Worm (Caenorhabditis elegans) whole organism, L1 larva: ENCODE measurements around the gene F28C6.5.
A peak's percentile ranks its signal among the peaks of the same experiment; 100 is the strongest.

Experiments
- C04F5.9 ChIP-seq: sonication (generic microtip); optimal IDR thresholded peaks from 2 replicates; lab custom pipeline; 2016; ENCODE audit warnings: missing genetic modification characterization, missing compliant biosample characterization
- C16A3.4 ChIP-seq: fragments of 150-350 bp; optimal IDR thresholded peaks from 2 replicates; lab custom pipeline; 2014; ENCODE audit warnings: missing biosample characterization, missing genetic modification characterization
- F16B12.6 ChIP-seq: fragments of 150-350 bp; optimal IDR thresholded peaks from 2 replicates; lab custom pipeline; 2014; ENCODE audit warnings: missing biosample characterization, missing genetic modification characterization
- alr-1 ChIP-seq: fragments of 200-800 bp; sonication (Bioruptor generic); optimal IDR thresholded peaks from 2 replicates; lab custom pipeline; 2018; ENCODE audit warnings: borderline replicate concordance, mild to moderate bottlenecking, missing genetic modification characterization, missing compliant biosample characterization
- blmp-1 ChIP-seq: fragments of 150-350 bp; optimal IDR thresholded peaks from 2 replicates; lab custom pipeline; 2014; ENCODE audit warnings: missing biosample characterization, missing genetic modification characterization
- ceh-63 ChIP-seq: fragments of 200-800 bp; sonication (Bioruptor generic); optimal IDR thresholded peaks from 2 replicates; lab custom pipeline; 2018; ENCODE audit warnings: mild to moderate bottlenecking, missing genetic modification characterization, missing compliant biosample characterization
- ceh-8 ChIP-seq: fragments of 200-800 bp; sonication (Bioruptor generic); optimal IDR thresholded peaks from 2 replicates; lab custom pipeline; 2018; ENCODE audit warnings: mild to moderate bottlenecking, missing genetic modification characterization, moderate library complexity, missing compliant biosample characterization
- ceh-82 ChIP-seq, 3 experiments: fragments of 150-350 bp in 1 of 3; sonication (generic microtip) in 2 of 3; optimal IDR thresholded peaks; 2 replicates each; lab custom pipeline; 2014 to 2017; ENCODE audit warnings: missing biosample characterization in 3 of 3, missing genetic modification characterization in 3 of 3
- ceh-88 ChIP-seq: fragments of 200-800 bp; sonication (Bioruptor generic); IDR thresholded peaks from 2 replicates; pipeline ENCODE4 v1.3.6; 2022; ENCODE audit warnings: missing genetic modification characterization, missing compliant biosample characterization
- dsc-1 ChIP-seq: sonication (generic microtip); optimal IDR thresholded peaks from 2 replicates; lab custom pipeline; 2016; ENCODE audit warnings: mild to moderate bottlenecking, missing genetic modification characterization, missing compliant biosample characterization
- efl-1 ChIP-seq, 4 experiments: fragments of 150-350 bp; optimal IDR thresholded peaks in 3 of 4; peaks in 1 of 4; 1 replicate in 1 of 4; 2 replicates in 3 of 4; lab custom pipeline; 2014; ENCODE audit warnings: missing biosample characterization in 2 of 4, missing genetic modification characterization in 2 of 4, missing genetic modification reagents in 2 of 4
- efl-3 ChIP-seq: fragments of 200-800 bp; sonication (Bioruptor generic); optimal IDR thresholded peaks from 2 replicates; lab custom pipeline; 2018; ENCODE audit warnings: mild to moderate bottlenecking, missing genetic modification characterization, missing compliant biosample characterization
- egl-13 ChIP-seq: sonication (generic microtip); optimal IDR thresholded peaks from 2 replicates; lab custom pipeline; 2016; ENCODE audit warnings: missing genotype, missing genetic modification reagents, missing genetic modification characterization, missing compliant biosample characterization
- egl-27 ChIP-seq, 2 experiments: fragments of 150-350 bp in 1 of 2; sonication (generic microtip); optimal IDR thresholded peaks; 3 replicates each; lab custom pipeline; 2017 to 2018; ENCODE audit warnings: missing biosample characterization in 2 of 2, missing genetic modification characterization in 2 of 2, missing genetic modification reagents in 2 of 2
- elt-2 ChIP-seq: sonication (generic microtip); optimal IDR thresholded peaks from 2 replicates; lab custom pipeline; 2016; ENCODE audit warnings: missing genetic modification characterization, mild to moderate bottlenecking, inconsistent platforms, missing compliant biosample characterization, missing genetic modification reagents
- fkh-10 ChIP-seq: sonication (generic microtip); optimal IDR thresholded peaks from 2 replicates; lab custom pipeline; 2017; ENCODE audit warnings: missing biosample characterization, missing genetic modification reagents, missing genetic modification characterization
- fkh-8 ChIP-seq: sonication (generic microtip); optimal IDR thresholded peaks from 2 replicates; lab custom pipeline; 2016; ENCODE audit warnings: mild to moderate bottlenecking, missing genetic modification characterization, missing compliant biosample characterization
- hlh-17 ChIP-seq: fragments of 200-800 bp; sonication (Bioruptor generic); optimal IDR thresholded peaks from 2 replicates; lab custom pipeline; 2018; ENCODE audit warnings: missing genetic modification characterization, mild to moderate bottlenecking, missing compliant biosample characterization, moderate library complexity, borderline replicate concordance
- irx-1 ChIP-seq: sonication (generic microtip); optimal IDR thresholded peaks from 2 replicates; lab custom pipeline; 2016; ENCODE audit warnings: missing genetic modification characterization, missing compliant biosample characterization
- jun-1 ChIP-seq: fragments of 150-350 bp; optimal IDR thresholded peaks from 2 replicates; lab custom pipeline; 2014; ENCODE audit warnings: missing biosample characterization, missing genetic modification reagents, missing genetic modification characterization
- lin-13 ChIP-seq: fragments of 150-350 bp; optimal IDR thresholded peaks from 2 replicates; lab custom pipeline; 2014; ENCODE audit warnings: missing biosample characterization, missing genetic modification reagents, missing genetic modification characterization
- lin-15B ChIP-seq: fragments of 150-350 bp; sonication (generic microtip); optimal IDR thresholded peaks from 3 replicates; lab custom pipeline; 2014; ENCODE audit warnings: missing biosample characterization, missing genetic modification characterization
- lin-35 ChIP-seq, 2 experiments: fragments of 150-350 bp; optimal IDR thresholded peaks; 2 replicates each; lab custom pipeline; 2014; ENCODE audit warnings: missing biosample characterization in 2 of 2, missing genetic modification characterization in 2 of 2, missing genetic modification reagents in 2 of 2
- lin-39 ChIP-seq: fragments of 150-350 bp; optimal IDR thresholded peaks from 2 replicates; lab custom pipeline; 2014; ENCODE audit warnings: missing biosample characterization, missing genetic modification reagents, missing genetic modification characterization
- lir-3 ChIP-seq: sonication (generic microtip); optimal IDR thresholded peaks from 2 replicates; lab custom pipeline; 2016; ENCODE audit warnings: mild to moderate bottlenecking, missing genetic modification characterization, moderate library complexity, missing compliant biosample characterization; ENCODE audit not compliant: poor library complexity
- mab-9 ChIP-seq: fragments of 200-800 bp; sonication (Bioruptor generic); IDR thresholded peaks from 2 replicates; pipeline ENCODE4 v1.3.6; 2022; ENCODE audit warnings: missing genetic modification reagents, missing genetic modification characterization, missing compliant biosample characterization
- mdl-1 ChIP-seq, 2 experiments: fragments of 150-350 bp; optimal IDR thresholded peaks; 2 replicates each; lab custom pipeline; 2014 to 2017; ENCODE audit warnings: missing biosample characterization in 2 of 2, missing genetic modification characterization in 2 of 2, inconsistent platforms in 1 of 2
- mef-2 ChIP-seq: fragments of 150-350 bp; optimal IDR thresholded peaks from 2 replicates; lab custom pipeline; 2014; ENCODE audit warnings: missing biosample characterization, missing genetic modification characterization
- mep-1 ChIP-seq: fragments of 150-350 bp; optimal IDR thresholded peaks from 2 replicates; lab custom pipeline; 2014; ENCODE audit warnings: missing biosample characterization, missing genetic modification characterization
- nhr-12 ChIP-seq: sonication (generic microtip); optimal IDR thresholded peaks from 2 replicates; lab custom pipeline; 2017; ENCODE audit warnings: missing biosample characterization, missing genetic modification characterization
- nhr-47 ChIP-seq: sonication (generic microtip); optimal IDR thresholded peaks from 2 replicates; lab custom pipeline; 2016; ENCODE audit warnings: mild to moderate bottlenecking, missing genetic modification characterization, moderate library complexity, missing compliant biosample characterization
- nhr-71 ChIP-seq: sonication (generic microtip); optimal IDR thresholded peaks from 2 replicates; lab custom pipeline; 2016; ENCODE audit warnings: mild to moderate bottlenecking, missing genetic modification characterization, moderate library complexity, missing compliant biosample characterization
- nhr-76 ChIP-seq: sonication (generic microtip); optimal IDR thresholded peaks from 2 replicates; lab custom pipeline; 2017; ENCODE audit warnings: missing biosample characterization, missing genetic modification characterization
- nhr-77 ChIP-seq: fragments of 150-350 bp; optimal IDR thresholded peaks from 2 replicates; lab custom pipeline; 2014; ENCODE audit warnings: missing biosample characterization, missing genetic modification characterization
- nhr-84 ChIP-seq: sonication (generic microtip); optimal IDR thresholded peaks from 2 replicates; lab custom pipeline; 2017; ENCODE audit warnings: missing biosample characterization, missing genetic modification characterization
- nhr-85 ChIP-seq: sonication (generic microtip); peaks from one replicate; lab custom pipeline; 2016; ENCODE audit warnings: missing genetic modification characterization, inconsistent platforms, missing compliant biosample characterization
- nhr-90 ChIP-seq: sonication (generic microtip); optimal IDR thresholded peaks from 2 replicates; lab custom pipeline; 2016; ENCODE audit warnings: mild to moderate bottlenecking, missing genetic modification characterization, missing compliant biosample characterization; ENCODE audit not compliant: poor library complexity
- skn-1 ChIP-seq: fragments of 150-350 bp; optimal IDR thresholded peaks from 2 replicates; lab custom pipeline; 2014; ENCODE audit warnings: missing biosample characterization, missing genetic modification characterization
- snu-23 ChIP-seq: sonication (generic microtip); optimal IDR thresholded peaks from 2 replicates; lab custom pipeline; 2016; ENCODE audit warnings: missing genetic modification characterization, missing compliant biosample characterization
- sptf-1 ChIP-seq: fragments of 150-350 bp; optimal IDR thresholded peaks from 2 replicates; lab custom pipeline; 2014; ENCODE audit warnings: missing biosample characterization, missing genetic modification characterization
- sup-37 ChIP-seq: fragments of 200-800 bp; sonication (Bioruptor generic); optimal IDR thresholded peaks from 2 replicates; lab custom pipeline; 2018; ENCODE audit warnings: mild to moderate bottlenecking, missing genetic modification characterization, missing compliant biosample characterization
- swsn-7 ChIP-seq: sonication (generic microtip); optimal IDR thresholded peaks from 2 replicates; lab custom pipeline; 2016; ENCODE audit warnings: missing genetic modification characterization, missing compliant biosample characterization
- unc-130 ChIP-seq: fragments of 150-350 bp; optimal IDR thresholded peaks from 2 replicates; lab custom pipeline; 2017; ENCODE audit warnings: missing biosample characterization, missing genetic modification characterization, inconsistent platforms
- unc-62 ChIP-seq: fragments of 150-350 bp; optimal IDR thresholded peaks from 2 replicates; lab custom pipeline; 2014; ENCODE audit warnings: missing biosample characterization, missing genetic modification reagents, missing genetic modification characterization
- unc-98 ChIP-seq: fragments of 200-800 bp; sonication (Bioruptor generic); IDR thresholded peaks from 2 replicates; pipeline ENCODE4 v1.3.6; 2022; ENCODE audit warnings: missing genetic modification characterization, missing compliant biosample characterization
- zag-1 ChIP-seq: fragments of 150-350 bp; optimal IDR thresholded peaks from 2 replicates; lab custom pipeline; 2014; ENCODE audit warnings: missing biosample characterization, missing genetic modification characterization
- zip-4 ChIP-seq: fragments of 200-800 bp; sonication (Bioruptor generic); optimal IDR thresholded peaks from 2 replicates; lab custom pipeline; 2018; ENCODE audit warnings: mild to moderate bottlenecking, missing genetic modification characterization, moderate library complexity, missing compliant biosample characterization

The F28C6.5 gene

DNA sequence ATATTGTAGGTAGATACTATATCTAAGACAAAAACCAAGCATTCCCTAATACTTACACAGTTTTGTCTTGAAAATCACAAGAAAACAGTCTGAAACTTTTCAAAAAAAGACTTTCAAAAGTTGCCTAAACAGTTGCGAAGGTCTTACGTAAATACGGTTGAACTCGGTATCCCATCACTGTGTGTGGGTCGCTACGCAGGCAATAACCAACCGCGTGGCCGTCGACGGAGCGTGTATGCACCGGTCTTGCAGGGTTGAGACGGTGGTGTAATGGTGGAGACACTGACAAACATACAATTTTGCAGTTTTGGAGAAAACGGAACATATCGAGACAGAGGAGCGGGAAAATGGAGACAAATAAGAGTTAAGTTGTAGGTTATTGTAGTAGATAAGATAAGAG lies 38.1 kb upstream of the F28C6.5 start, which contains the start of gene iff-2 (continued):
- peak; percentile 99 for TF ChIP-seq mep-1 (tag; lab: Kevin White, UChicago)
- peak; percentile 99 for TF ChIP-seq ceh-82 (tag; optimal IDR thresholded peaks at IDR 0.05; lab: Kevin White, UChicago)
- peak; percentile 90 to 96 for TF ChIP-seq egl-27 (tag; optimal IDR thresholded peaks at IDR 0.05; lab: Kevin White, UChicago)
- TF ChIP-seq lin-15B (tag; lab: Kevin White, UChicago), result peak; percentile 100
- peak; percentile 94 for TF ChIP-seq sup-37 (GFP tag; lab: Kevin White, UChicago)
- peak; percentile 83; the same call in 1 of the 2 replicates for TF ChIP-seq unc-98 (GFP tag; lab: Robert Waterston, UW)
- TF ChIP-seq mdl-1 (tag; optimal IDR thresholded peaks at IDR 0.05; lab: Kevin White, UChicago), result peak; percentile 90 to 100
- TF ChIP-seq zag-1 (tag; lab: Kevin White, UChicago), result peak; percentile 69
- TF ChIP-seq fkh-10, result peak; percentile 99
- TF ChIP-seq jun-1, result peak; percentile 99
- TF ChIP-seq sptf-1 (tag; lab: Kevin White, UChicago), result no peak
- TF ChIP-seq nhr-90 (tag; lab: Kevin White, UChicago), result peak; percentile 99
- TF ChIP-seq irx-1, result peak; percentile 96
- peak; percentile 91 for TF ChIP-seq zip-4
- TF ChIP-seq C04F5.9 (tag; lab: Kevin White, UChicago), result peak; percentile 98
- peak; percentile 86 for TF ChIP-seq unc-62 (GFP tag; lab: Kevin White, UChicago)

DNA sequence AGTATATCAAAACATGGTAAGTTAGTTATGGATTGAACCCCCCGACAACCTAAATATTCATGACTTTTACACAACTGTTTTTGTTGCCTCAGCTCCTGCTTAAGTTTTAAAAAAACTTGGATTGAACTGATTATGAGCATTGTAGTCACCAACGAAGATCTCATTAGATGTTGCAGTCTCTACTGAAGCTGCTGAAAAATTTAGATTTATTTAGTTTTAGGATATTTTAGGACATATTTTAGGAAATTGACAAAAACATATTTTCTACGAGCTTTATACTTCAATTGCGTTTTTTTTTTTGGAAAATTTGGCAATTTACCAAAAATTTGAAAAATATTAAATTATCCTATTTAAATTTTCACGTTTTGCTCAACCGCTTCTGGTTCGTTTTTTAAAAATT lies 37.3 kb upstream of the F28C6.5 start, which contains the start of gene F54C9.14:
Gene F54C9.14 (plus strand): TSS at position 301 of the 400 bp plus-strand sequence.
- peak; percentile 25 for TF ChIP-seq nhr-85 (tag; lab: Kevin White, UChicago)
- TF ChIP-seq hlh-17, result no peak
- TF ChIP-seq elt-2 (tag; lab: Kevin White, UChicago), result no peak

DNA sequence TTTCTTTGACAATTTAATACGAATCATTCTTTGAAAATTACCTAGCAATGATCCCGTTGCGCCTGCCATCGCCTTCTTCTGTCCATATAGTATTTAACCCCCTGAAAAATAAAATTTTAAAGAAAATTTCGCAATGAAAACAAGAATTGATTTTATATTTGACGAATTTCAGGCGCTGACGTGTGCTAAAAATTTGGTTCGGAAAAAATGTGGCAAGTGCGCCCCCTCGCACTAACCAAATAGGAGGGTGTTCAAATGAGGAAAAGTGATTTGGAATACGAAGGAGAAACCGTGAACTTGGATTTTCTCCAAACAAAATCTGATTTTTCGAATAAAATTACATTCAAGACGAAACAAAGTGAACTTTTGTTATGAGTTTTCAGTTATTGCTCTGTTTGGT lies 33.3 kb upstream of the F28C6.5 start, which contains the start of gene stc-1:
Gene stc-1 (minus strand): TSS at position 101 of the 400 bp plus-strand sequence.
- TF ChIP-seq zag-1 (tag; lab: Kevin White, UChicago) (no peak), nhr-71 (peak; percentile 29), mef-2 (tag; lab: Kevin White, UChicago) (no peak), C04F5.9 (tag; lab: Kevin White, UChicago) (no peak), swsn-7 (no peak), lin-39 (tag; lab: Kevin White, UChicago) (no peak), fkh-8 (tag; lab: Kevin White, UChicago) (no peak), lin-35 (GFP tag; optimal IDR thresholded peaks at IDR 0.05; lab: Kevin White, UChicago) (peak; percentile 67 to 94), efl-3 (no peak), ceh-82 (tag; optimal IDR thresholded peaks at IDR 0.05; lab: Kevin White, UChicago) (no peak), efl-1 (optimal IDR thresholded peaks at IDR 0.05; lab: Kevin White, UChicago) (peak in 1 of 2 experiments; percentile 82), efl-1 (GFP tag; optimal IDR thresholded peaks at IDR 0.05 in 1 of 2; lab: Kevin White, UChicago) (peak; percentile 86 to 98), ceh-63 (no peak), lin-13 (peak; percentile 27), sup-37 (GFP tag; lab: Kevin White, UChicago) (no peak), ceh-88 (GFP tag; lab: Robert Waterston, UW) (no peak), sptf-1 (tag; lab: Kevin White, UChicago) (no peak), nhr-84 (tag; lab: Kevin White, UChicago) (no peak), nhr-47 (no peak), elt-2 (tag; lab: Kevin White, UChicago) (peak; percentile 30), C16A3.4 (tag; lab: Kevin White, UChicago) (no peak), snu-23 (GFP tag; lab: Kevin White, UChicago) (peak; percentile 18), unc-98 (GFP tag; lab: Robert Waterston, UW) (no peak), lin-15B (tag; lab: Kevin White, UChicago) (no peak), lir-3 (no peak), ceh-8 (no peak), dsc-1 (tag; lab: Kevin White, UChicago) (no peak), nhr-12 (tag; lab: Kevin White, UChicago) (no peak), F16B12.6 (tag; lab: Kevin White, UChicago) (peak; percentile 26), blmp-1 (peak; percentile 34), egl-13 (tag; lab: Kevin White, UChicago) (no peak), nhr-90 (tag; lab: Kevin White, UChicago) (peak; percentile 7), skn-1 (tag; lab: Kevin White, UChicago) (peak; percentile 30), alr-1 (tag; lab: Kevin White, UChicago) (no peak), nhr-77 (tag; lab: Kevin White, UChicago) (no peak), irx-1 (no peak), mab-9 (GFP tag; lab: Robert Waterston, UW) (no peak), nhr-76 (tag; lab: Kevin White, UChicago) (no peak), unc-130 (tag; lab: Kevin White, UChicago) (no peak)
